Fruit fly (Drosophila melanogaster) whole organism, embryonic: ENCODE data around the gene CSN6.
A peak's percentile ranks its signal among the peaks of the same experiment; 100 is the strongest.

ENCODE experiments used
- B-H2 ChIP-seq: fragments of 200-800 bp; sonication (Bioruptor generic); optimal IDR thresholded peaks from 2 replicates; lab custom pipeline; 2018; ENCODE audit warnings: missing biosample characterization, mild to moderate bottlenecking, missing genetic modification characterization
- C15 ChIP-seq: fragments of 200-800 bp; sonication (Bioruptor generic); IDR thresholded peaks from 3 replicates; pipeline ENCODE4 v1.3.6; 2022; ENCODE audit warnings: missing biosample characterization, missing genetic modification characterization
- CG10321 ChIP-seq: fragments of 200-800 bp; sonication (Bioruptor generic); IDR thresholded peaks from 2 replicates; pipeline ENCODE4 v1.3.6; 2022; ENCODE audit warnings: missing biosample characterization, missing genetic modification characterization
- CG10462 ChIP-seq: fragments of 200-800 bp; sonication (Bioruptor generic); optimal IDR thresholded peaks from 2 replicates; lab custom pipeline; 2016; ENCODE audit warnings: missing biosample characterization, missing genetic modification characterization
- CG10543 ChIP-seq: fragments of 200-800 bp; sonication (Bioruptor generic); optimal IDR thresholded peaks from 3 replicates; lab custom pipeline; 2017; ENCODE audit warnings: missing biosample characterization, mild to moderate bottlenecking, missing genetic modification characterization, moderate library complexity
- CG10654 ChIP-seq: fragments of 200-800 bp; sonication (Bioruptor generic); optimal IDR thresholded peaks from 2 replicates; lab custom pipeline; 2016; ENCODE audit warnings: missing biosample characterization, missing genetic modification characterization
- CG11560 ChIP-seq: fragments of 200-800 bp; sonication (Bioruptor generic); IDR thresholded peaks from 3 replicates; pipeline ENCODE4 v1.3.6; 2022; ENCODE audit warnings: missing biosample characterization, missing genetic modification characterization
- CG1602 ChIP-seq: fragments of 200-800 bp; sonication (Bioruptor generic); optimal IDR thresholded peaks from 3 replicates; lab custom pipeline; 2016; ENCODE audit warnings: missing biosample characterization, missing genetic modification characterization
- CG18476 ChIP-seq: fragments of 200-800 bp; sonication (Bioruptor generic); optimal IDR thresholded peaks from 2 replicates; lab custom pipeline; 2016; ENCODE audit warnings: missing biosample characterization, mild to moderate bottlenecking, missing genetic modification characterization
- CG18599 ChIP-seq: fragments of 200-800 bp; sonication (Bioruptor generic); optimal IDR thresholded peaks from 3 replicates; lab custom pipeline; 2017; ENCODE audit warnings: missing biosample characterization, missing genetic modification characterization, mild to moderate bottlenecking, moderate library complexity, missing genetic modification reagents
- CG2875 ChIP-seq: fragments of 200-800 bp; sonication (Bioruptor generic); optimal IDR thresholded peaks from 2 replicates; lab custom pipeline; 2017; ENCODE audit warnings: missing biosample characterization, mild to moderate bottlenecking, missing genetic modification characterization, missing genetic modification reagents
- CG33213 ChIP-seq: fragments of 200-800 bp; sonication (Bioruptor generic); optimal IDR thresholded peaks from 3 replicates; lab custom pipeline; 2016; ENCODE audit warnings: missing biosample characterization, missing genetic modification characterization
- CG3838 ChIP-seq: fragments of 200-800 bp; sonication (Bioruptor generic); optimal IDR thresholded peaks from 3 replicates; lab custom pipeline; 2016; ENCODE audit warnings: missing biosample characterization, missing genetic modification characterization
- CG3995 ChIP-seq: fragments of 200-800 bp; sonication (Bioruptor generic); optimal IDR thresholded peaks from 3 replicates; lab custom pipeline; 2016; ENCODE audit warnings: missing biosample characterization, missing genetic modification characterization
- CG6272 ChIP-seq: fragments of 200-800 bp; sonication (Bioruptor generic); IDR thresholded peaks from 2 replicates; pipeline ENCODE4 v1.3.6; 2022; ENCODE audit warnings: missing biosample characterization, missing genetic modification characterization
- CG6813 ChIP-seq: fragments of 200-800 bp; sonication (Bioruptor generic); optimal IDR thresholded peaks from 2 replicates; lab custom pipeline; 2017; ENCODE audit warnings: missing biosample characterization, missing genetic modification characterization, mild to moderate bottlenecking, moderate library complexity, missing genetic modification reagents
- CG7839 ChIP-seq: fragments of 200-800 bp; sonication (Bioruptor generic); optimal IDR thresholded peaks from 3 replicates; lab custom pipeline; 2018; ENCODE audit warnings: missing biosample characterization, mild to moderate bottlenecking, missing genetic modification characterization, moderate library complexity
- CG7928 ChIP-seq: fragments of 200-800 bp; sonication (Bioruptor generic); optimal IDR thresholded peaks from 2 replicates; lab custom pipeline; 2017; ENCODE audit warnings: missing biosample characterization, mild to moderate bottlenecking, missing genetic modification characterization
- CTCF ChIP-seq: fragments of 200-800 bp; sonication (Bioruptor generic); optimal IDR thresholded peaks from 2 replicates; lab custom pipeline; 2017; ENCODE audit warnings: missing biosample characterization, mild to moderate bottlenecking, missing genetic modification characterization, moderate library complexity
- Dbx ChIP-seq: fragments of 200-800 bp; sonication (Bioruptor generic); IDR thresholded peaks from 3 replicates; pipeline ENCODE4 v1.3.6; 2022; ENCODE audit warnings: missing biosample characterization, missing genetic modification characterization
- Dip2 ChIP-seq: fragments of 200-800 bp; sonication (Bioruptor generic); IDR thresholded peaks from 2 replicates; pipeline ENCODE4 v1.3.6; 2022; ENCODE audit warnings: missing biosample characterization, missing genetic modification characterization
- Dref ChIP-seq: fragments of 200-800 bp; sonication (Bioruptor generic); IDR thresholded peaks from 2 replicates; pipeline ENCODE4 v1.3.6; 2022; ENCODE audit warnings: missing biosample characterization, missing genetic modification characterization
- Elba2 ChIP-seq: fragments of 200-800 bp; sonication (Bioruptor generic); optimal IDR thresholded peaks from 3 replicates; lab custom pipeline; 2016; ENCODE audit warnings: missing biosample characterization, missing genetic modification characterization
- Jarid2 ChIP-seq: fragments of 200-800 bp; sonication (Bioruptor generic); optimal IDR thresholded peaks from 3 replicates; lab custom pipeline; 2017; ENCODE audit warnings: mild to moderate bottlenecking, missing biosample characterization, missing genetic modification reagents, missing genetic modification characterization
- NC2α ChIP-seq: fragments of 200-800 bp; sonication (Bioruptor generic); optimal IDR thresholded peaks from 2 replicates; lab custom pipeline; 2016; ENCODE audit warnings: missing biosample characterization, missing genetic modification characterization
- NFAT ChIP-seq: fragments of 200-800 bp; sonication (Bioruptor generic); IDR thresholded peaks from 2 replicates; pipeline ENCODE4 v1.3.6; 2022; ENCODE audit warnings: missing biosample characterization, missing genetic modification characterization
- NK7.1 ChIP-seq: fragments of 200-800 bp; sonication (Bioruptor generic); optimal IDR thresholded peaks from 3 replicates; lab custom pipeline; 2016; ENCODE audit warnings: missing biosample characterization, missing genetic modification characterization
- Neu2 ChIP-seq: fragments of 200-800 bp; sonication (Bioruptor generic); optimal IDR thresholded peaks from 3 replicates; lab custom pipeline; 2016; ENCODE audit warnings: missing biosample characterization, missing genetic modification characterization, borderline replicate concordance
- Nf-YA ChIP-seq: fragments of 200-800 bp; sonication (Bioruptor generic); IDR thresholded peaks from 2 replicates; pipeline ENCODE4 v1.3.6; 2022; ENCODE audit warnings: missing biosample characterization, missing genetic modification characterization
- Ravus ChIP-seq: fragments of 200-800 bp; sonication (Bioruptor generic); IDR thresholded peaks from 2 replicates; pipeline ENCODE4 v1.3.6; 2022; ENCODE audit warnings: missing biosample characterization, missing genetic modification characterization
- abd-A ChIP-seq: fragments of 200-800 bp; sonication (Bioruptor generic); optimal IDR thresholded peaks from 3 replicates; lab custom pipeline; 2019; ENCODE audit warnings: missing biosample characterization, mild to moderate bottlenecking, missing genetic modification characterization, moderate library complexity
- ac ChIP-seq: fragments of 200-800 bp; sonication (Bioruptor generic); optimal IDR thresholded peaks from 3 replicates; lab custom pipeline; 2017; ENCODE audit warnings: missing biosample characterization, mild to moderate bottlenecking, missing genetic modification characterization
- ato ChIP-seq: fragments of 200-800 bp; sonication (Bioruptor generic); IDR thresholded peaks from 2 replicates; pipeline ENCODE4 v1.3.6; 2022; ENCODE audit warnings: missing biosample characterization, missing genetic modification characterization; ENCODE audit not compliant: partially characterized antibody
- az2 ChIP-seq: fragments of 200-800 bp; sonication (Bioruptor generic); optimal IDR thresholded peaks from 3 replicates; lab custom pipeline; 2016; ENCODE audit warnings: missing biosample characterization, missing genetic modification characterization
- bab2 ChIP-seq: fragments of 200-800 bp; sonication (Bioruptor generic); optimal IDR thresholded peaks from 2 replicates; lab custom pipeline; 2016; ENCODE audit warnings: missing biosample characterization, missing genetic modification characterization
- cg ChIP-seq: fragments of 200-800 bp; sonication (Bioruptor generic); optimal IDR thresholded peaks from 3 replicates; lab custom pipeline; 2019; ENCODE audit warnings: missing biosample characterization, mild to moderate bottlenecking, missing genetic modification characterization, moderate library complexity
- chinmo ChIP-seq: fragments of 200-800 bp; sonication (Bioruptor generic); IDR thresholded peaks from 4 replicates; pipeline ENCODE4 v1.3.6; 2022; ENCODE audit warnings: missing biosample characterization, missing genetic modification characterization; ENCODE audit not compliant: partially characterized antibody
- disco-r ChIP-seq: fragments of 200-800 bp; sonication (Bioruptor generic); optimal IDR thresholded peaks from 2 replicates; lab custom pipeline; 2016; ENCODE audit warnings: missing biosample characterization, missing genetic modification characterization
- dmrt11E ChIP-seq: fragments of 200-800 bp; sonication (Bioruptor generic); optimal IDR thresholded peaks from 3 replicates; lab custom pipeline; 2018; ENCODE audit warnings: missing biosample characterization, mild to moderate bottlenecking, missing genetic modification characterization, moderate library complexity
- emc ChIP-seq: fragments of 200-800 bp; sonication (Bioruptor generic); optimal IDR thresholded peaks from 2 replicates; lab custom pipeline; 2016; ENCODE audit warnings: missing biosample characterization, missing genetic modification characterization
- fd102C ChIP-seq: fragments of 200-800 bp; sonication (Bioruptor generic); optimal IDR thresholded peaks from 2 replicates; lab custom pipeline; 2018; ENCODE audit warnings: missing biosample characterization, mild to moderate bottlenecking, missing genetic modification characterization, moderate library complexity
- hth ChIP-seq: fragments of >200 bp; optimal IDR thresholded peaks from 2 replicates; lab custom pipeline; 2017; ENCODE audit warnings: inconsistent platforms
- insv ChIP-seq, 2 experiments: fragments of 200-800 bp; sonication (Bioruptor generic); optimal IDR thresholded peaks; 3 replicates each; lab custom pipeline; 2016 to 2018; ENCODE audit warnings: missing biosample characterization in 2 of 2, missing genetic modification characterization in 2 of 2
- nau ChIP-seq: fragments of 200-800 bp; sonication (Bioruptor generic); optimal IDR thresholded peaks from 3 replicates; lab custom pipeline; 2017; ENCODE audit warnings: missing biosample characterization, mild to moderate bottlenecking, missing genetic modification characterization, missing genetic modification reagents
- onecut ChIP-seq: fragments of 200-800 bp; sonication (Bioruptor generic); IDR thresholded peaks from 2 replicates; pipeline ENCODE4 v1.3.6; 2022; ENCODE audit warnings: missing biosample characterization, missing genetic modification characterization
- otp ChIP-seq: fragments of 200-800 bp; sonication (Bioruptor generic); IDR thresholded peaks from 3 replicates; pipeline ENCODE4, ENCODE4 v1.3.6; 2022; ENCODE audit warnings: missing biosample characterization, missing genetic modification characterization
- p53 ChIP-seq: fragments of 200-800 bp; sonication (Bioruptor generic); optimal IDR thresholded peaks from 2 replicates; lab custom pipeline; 2016; ENCODE audit warnings: missing biosample characterization, missing genetic modification characterization
- psq ChIP-seq: fragments of 200-800 bp; sonication (Bioruptor generic); optimal IDR thresholded peaks from 2 replicates; lab custom pipeline; 2017; ENCODE audit warnings: missing biosample characterization, missing genetic modification characterization
- sna ChIP-seq: fragments of 200-800 bp; sonication (Bioruptor generic); IDR thresholded peaks from 2 replicates; pipeline ENCODE4 v1.3.6; 2022; ENCODE audit warnings: missing biosample characterization, missing genetic modification characterization; ENCODE audit not compliant: partially characterized antibody
- stwl ChIP-seq: fragments of 200-800 bp; sonication (Bioruptor generic); optimal IDR thresholded peaks from 3 replicates; lab custom pipeline; 2018; ENCODE audit warnings: missing biosample characterization, mild to moderate bottlenecking, missing genetic modification characterization, moderate library complexity
- trh ChIP-seq: fragments of 200-800 bp; sonication (Bioruptor generic); optimal IDR thresholded peaks from 2 replicates; lab custom pipeline; 2016; ENCODE audit warnings: missing biosample characterization, missing genetic modification characterization
- unpg ChIP-seq: fragments of 200-800 bp; sonication (Bioruptor generic); optimal IDR thresholded peaks from 3 replicates; lab custom pipeline; 2018; ENCODE audit warnings: missing biosample characterization, mild to moderate bottlenecking, missing genetic modification characterization, moderate library complexity

Gene CSN6

DNA sequence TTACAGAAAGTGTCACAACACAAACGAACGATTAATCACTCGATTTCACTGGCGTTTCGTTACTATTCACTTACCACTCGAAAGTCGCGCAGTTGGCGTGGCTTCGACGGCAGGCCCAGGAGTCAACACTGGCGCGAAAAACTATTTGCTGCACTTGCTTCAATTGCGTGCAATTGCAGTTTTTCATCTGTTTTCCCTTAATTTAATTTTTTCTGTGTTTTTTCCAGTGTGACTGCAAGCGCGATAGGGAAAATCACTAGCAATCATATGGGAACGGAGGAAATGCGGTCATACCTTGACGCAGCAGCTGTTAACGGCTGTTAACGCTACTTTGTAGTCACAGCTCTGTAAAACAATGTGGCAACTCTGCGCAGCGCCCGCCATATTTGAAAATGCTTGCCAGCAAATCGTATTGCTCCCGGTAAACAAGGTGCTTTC, 33.0 kb upstream of the CSN6 start, which contains the start of gene AdipoR (continued):
- TF ChIP-seq Neu2 (GFP tag; lab: Kevin White, UChicago) (no peak), CG10462 (GFP tag; lab: Kevin White, UChicago) (no peak), dmrt11E (tag; lab: Kevin White, UChicago) (peak; percentile 8), CG6272 (no peak), Jarid2 (GFP tag; lab: Kevin White, UChicago) (peak; percentile 32), CG18599 (GFP tag; lab: Kevin White, UChicago) (no peak), CG10321 (GFP tag; lab: Robert Waterston, UW) (no peak), NC2α (GFP tag; lab: Kevin White, UChicago) (no peak), hth (no peak), Ravus (GFP tag; lab: Robert Waterston, UW) (no peak), Dref (GFP tag; lab: Robert Waterston, UW) (peak; percentile 51), onecut (GFP tag; lab: Robert Waterston, UW) (peak; percentile 28; the same call in 1 of the 2 replicates), emc (no peak), B-H2 (no peak), CG18476 (GFP tag; lab: Kevin White, UChicago) (no peak), CG10543 (GFP tag; lab: Kevin White, UChicago) (peak; percentile 25), CG1602 (GFP tag; lab: Kevin White, UChicago) (no peak), otp (GFP tag; lab: Robert Waterston, UW) (no peak), bab2 (GFP tag; lab: Kevin White, UChicago) (peak; percentile 16), Dip2 (no peak), unpg (peak; percentile 25), ac (GFP tag; lab: Kevin White, UChicago) (no peak), CG33213 (GFP tag; lab: Kevin White, UChicago) (peak; percentile 51), cg (GFP tag; lab: Kevin White, UChicago) (no peak), stwl (tag; lab: Kevin White, UChicago) (peak; percentile 88), CG10654 (GFP tag; lab: Kevin White, UChicago) (no peak), Elba2 (GFP tag; lab: Kevin White, UChicago) (no peak), ato (0 out of 2 replicates have a peak, but pooled peaks have one; percentile 41), CG3838 (GFP tag; lab: Kevin White, UChicago) (no peak), CG6813 (no peak), nau (GFP tag; lab: Kevin White, UChicago) (peak; percentile 38), Nf-YA (GFP tag; lab: Robert Waterston, UW) (no peak), Dbx (GFP tag; lab: Robert Waterston, UW) (no peak), CG7839 (tag; lab: Kevin White, UChicago) (peak; percentile 11), sna (0 out of 2 replicates have a peak, but pooled peaks have one; percentile 29), CG11560 (no peak), trh (no peak), abd-A (tag; lab: Kevin White, UChicago) (no peak), az2 (GFP tag; lab: Kevin White, UChicago) (no peak), disco-r (GFP tag; lab: Kevin White, UChicago) (no peak), CG3995 (GFP tag; lab: Kevin White, UChicago) (peak; percentile 88), psq (GFP tag; lab: Kevin White, UChicago) (no peak), NFAT (no peak), chinmo (GFP tag; lab: Robert Waterston, UW) (peak; percentile 54; the same call in 1 of the 4 replicates), C15 (GFP tag; lab: Robert Waterston, UW) (no peak), CG2875 (GFP tag; lab: Kevin White, UChicago) (no peak), NK7.1 (GFP tag; lab: Kevin White, UChicago) (no peak), fd102C (GFP tag; lab: Kevin White, UChicago) (no peak), CG7928 (GFP tag; lab: Kevin White, UChicago) (no peak), p53 (peak; percentile 65), insv (GFP tag; optimal IDR thresholded peaks at IDR 0.05; lab: Kevin White, UChicago) (no peak), CTCF (GFP tag; lab: Kevin White, UChicago) (peak; percentile 39)
